Fruit fly (Drosophila melanogaster) whole organism, wandering third instar larva: ENCODE results near the gene CG8100.
A peak's percentile ranks its signal among the peaks of the same experiment; 100 is the strongest.

Source experiments
- Abd-B ChIP-seq: fragments of >200 bp; optimal IDR thresholded peaks from 2 replicates; lab custom pipeline; 2017; ENCODE audit warnings: missing biosample characterization, missing genetic modification characterization
- CG32264 ChIP-seq: fragments of 200-800 bp; sonication (Bioruptor generic); optimal IDR thresholded peaks from 2 replicates; lab custom pipeline; 2016; ENCODE audit warnings: missing biosample characterization, missing genetic modification characterization
- CG9705 ChIP-seq: fragments of 200-800 bp; sonication (Bioruptor generic); optimal IDR thresholded peaks from 2 replicates; lab custom pipeline; 2018; ENCODE audit warnings: missing biosample characterization, mild to moderate bottlenecking, missing genetic modification characterization
- CrebA ChIP-seq: fragments of 200-800 bp; sonication (Bioruptor generic); optimal IDR thresholded peaks from 2 replicates; lab custom pipeline; 2016; ENCODE audit warnings: missing biosample characterization, mild to moderate bottlenecking, missing genetic modification characterization, borderline replicate concordance
- Dfd ChIP-seq: fragments of >200 bp; optimal IDR thresholded peaks from 2 replicates; lab custom pipeline; 2017; ENCODE audit warnings: missing biosample characterization, missing genetic modification characterization
- Dif ChIP-seq: fragments of 200-275, 200-300 bp; sonication (Bioruptor generic); optimal IDR thresholded peaks from 2 replicates; lab custom pipeline; 2018; ENCODE audit warnings: missing biosample characterization, missing genetic modification characterization; ENCODE audit not compliant: partially characterized antibody
- GATAd ChIP-seq: sonication (Bioruptor generic); optimal IDR thresholded peaks from 2 replicates; lab custom pipeline; 2016; ENCODE audit warnings: missing biosample characterization, missing genetic modification characterization
- HLH106 ChIP-seq: fragments of 200-800 bp; optimal IDR thresholded peaks from 3 replicates; lab custom pipeline; 2019; ENCODE audit warnings: missing biosample characterization, mild to moderate bottlenecking, missing genetic modification characterization, moderate library complexity
- Hnf4 ChIP-seq: fragments of 200-800 bp; sonication (Bioruptor generic); optimal IDR thresholded peaks from 2 replicates; lab custom pipeline; 2016; ENCODE audit warnings: missing biosample characterization, mild to moderate bottlenecking, missing genetic modification characterization
- Hr78 ChIP-seq: fragments of >200 bp; optimal IDR thresholded peaks from 2 replicates; lab custom pipeline; 2017; ENCODE audit warnings: missing biosample characterization, missing genetic modification characterization
- Hr83 ChIP-seq: fragments of 200-300 bp; sonication (Bioruptor generic); optimal IDR thresholded peaks from 2 replicates; lab custom pipeline; 2016; ENCODE audit warnings: missing biosample characterization, mild to moderate bottlenecking, missing genetic modification characterization, moderate library complexity; ENCODE audit not compliant: poor library complexity, severe bottlenecking
- Jra ChIP-seq: sonication (Bioruptor generic); optimal IDR thresholded peaks from 2 replicates; lab custom pipeline; 2016; ENCODE audit warnings: missing biosample characterization, missing genetic modification characterization
- Mio ChIP-seq: sonication (Bioruptor generic); optimal IDR thresholded peaks from 2 replicates; lab custom pipeline; 2016; ENCODE audit warnings: missing biosample characterization, missing genetic modification characterization
- Myc ChIP-seq: fragments of >200 bp; optimal IDR thresholded peaks from 2 replicates; lab custom pipeline; 2017
- N ChIP-seq: fragments of >200 bp; optimal IDR thresholded peaks from 2 replicates; lab custom pipeline; 2018; ENCODE audit warnings: missing biosample characterization, missing external identifiers, missing genetic modification characterization
- OdsH ChIP-seq: fragments of 200-800 bp; sonication (Bioruptor generic); optimal IDR thresholded peaks from 2 replicates; lab custom pipeline; 2016; ENCODE audit warnings: missing biosample characterization, mild to moderate bottlenecking, missing genetic modification characterization
- Rel ChIP-seq, 2 experiments: fragments of 200-800 bp; sonication (Bioruptor generic) in 1 of 2; optimal IDR thresholded peaks; 2 replicates in 1 of 2; 3 replicates in 1 of 2; lab custom pipeline; 2016 to 2019; ENCODE audit warnings: mild to moderate bottlenecking in 2 of 2, missing biosample characterization in 2 of 2, missing genetic modification characterization in 2 of 2, moderate library complexity in 1 of 2
- Sp1 ChIP-seq: fragments of 200-800 bp; sonication (Bioruptor generic); optimal IDR thresholded peaks from 3 replicates; lab custom pipeline; 2019; ENCODE audit warnings: missing biosample characterization, mild to moderate bottlenecking, missing genetic modification characterization, moderate library complexity
- Vsx2 ChIP-seq: fragments of 200-300, 225-300 bp; sonication (Bioruptor generic); optimal IDR thresholded peaks from 2 replicates; lab custom pipeline; 2018; ENCODE audit warnings: missing biosample characterization, missing genetic modification characterization; ENCODE audit not compliant: partially characterized antibody
- br ChIP-seq: fragments of 200-800 bp; sonication (Bioruptor generic); optimal IDR thresholded peaks from 2 replicates; lab custom pipeline; 2016; ENCODE audit warnings: missing biosample characterization, missing genetic modification characterization
- brk ChIP-seq: fragments of 200-800 bp; sonication (Bioruptor generic); optimal IDR thresholded peaks from 2 replicates; lab custom pipeline; 2016; ENCODE audit warnings: missing biosample characterization, mild to moderate bottlenecking, missing genetic modification characterization
- dl ChIP-seq, 2 experiments: fragments of 175-275, 200-275 bp in 1 of 2; fragments of 200-275 bp in 1 of 2; sonication (Bioruptor generic); optimal IDR thresholded peaks; lab custom pipeline; 2018; ENCODE audit warnings: mild to moderate bottlenecking in 2 of 2, missing biosample characterization in 2 of 2, missing genetic modification characterization in 2 of 2, moderate library complexity in 2 of 2; ENCODE audit not compliant: partially characterized antibody in 2 of 2, insufficient read depth in 1 of 2
- dmrt93B ChIP-seq: fragments of 200-800 bp; sonication (Bioruptor generic); optimal IDR thresholded peaks from 2 replicates; lab custom pipeline; 2018; ENCODE audit warnings: missing biosample characterization, mild to moderate bottlenecking, missing genetic modification characterization
- dsf ChIP-seq: sonication (Bioruptor generic); optimal IDR thresholded peaks from 2 replicates; lab custom pipeline; 2016; ENCODE audit warnings: missing biosample characterization, missing genetic modification characterization, borderline replicate concordance
- ey ChIP-seq: fragments of 200-800 bp; sonication (Bioruptor generic); optimal IDR thresholded peaks from 2 replicates; lab custom pipeline; 2016; ENCODE audit warnings: missing biosample characterization, missing genetic modification characterization
- foxo ChIP-seq, 2 experiments: fragments of 200-800 bp; sonication (Bioruptor generic); optimal IDR thresholded peaks; 2 replicates in 1 of 2; 3 replicates in 1 of 2; lab custom pipeline; 2016 to 2017; ENCODE audit warnings: missing biosample characterization in 2 of 2, missing genetic modification characterization in 2 of 2
- fru ChIP-seq: fragments of 200-800 bp; sonication (Bioruptor generic); optimal IDR thresholded peaks from 3 replicates; lab custom pipeline; 2016; ENCODE audit warnings: missing biosample characterization, mild to moderate bottlenecking, missing genetic modification characterization
- h ChIP-seq: fragments of 200-800 bp; sonication (Bioruptor generic); optimal IDR thresholded peaks from 3 replicates; lab custom pipeline; 2016; ENCODE audit warnings: missing biosample characterization, mild to moderate bottlenecking, missing genetic modification characterization
- jim ChIP-seq: fragments of 175-275, 200-325 bp; sonication (Bioruptor generic); optimal IDR thresholded peaks from 2 replicates; lab custom pipeline; 2016; ENCODE audit warnings: missing biosample characterization, mild to moderate bottlenecking, missing genetic modification characterization
- lola ChIP-seq: fragments of >200 bp; optimal IDR thresholded peaks from 2 replicates; lab custom pipeline; 2017; ENCODE audit warnings: missing biosample characterization, missing genetic modification characterization
- pan ChIP-seq: fragments of >200 bp; optimal IDR thresholded peaks from 2 replicates; lab custom pipeline; 2017
- psq ChIP-seq: fragments of 200-800 bp; sonication (Bioruptor generic); optimal IDR thresholded peaks from 3 replicates; lab custom pipeline; 2017; ENCODE audit warnings: missing biosample characterization, mild to moderate bottlenecking, missing genetic modification characterization, moderate library complexity
- rgr ChIP-seq: fragments of 200-800 bp; sonication (Bioruptor generic); optimal IDR thresholded peaks from 3 replicates; lab custom pipeline; 2016; ENCODE audit warnings: missing biosample characterization, mild to moderate bottlenecking, missing genetic modification characterization
- sage ChIP-seq: fragments of 200-800 bp; sonication (Bioruptor generic); optimal IDR thresholded peaks from 2 replicates; lab custom pipeline; 2016; ENCODE audit warnings: missing biosample characterization, mild to moderate bottlenecking, missing genetic modification characterization
- sv ChIP-seq: fragments of 200-800 bp; sonication (Bioruptor generic); optimal IDR thresholded peaks from 3 replicates; lab custom pipeline; 2016; ENCODE audit warnings: missing biosample characterization, missing genetic modification characterization
- tai ChIP-seq: sonication (Bioruptor generic); optimal IDR thresholded peaks from 2 replicates; lab custom pipeline; 2016; ENCODE audit warnings: missing biosample characterization, missing genetic modification characterization
- usp ChIP-seq: fragments of >200 bp; optimal IDR thresholded peaks from 2 replicates; lab custom pipeline; 2017; ENCODE audit warnings: missing biosample characterization, missing genetic modification characterization
- woc ChIP-seq: sonication (Bioruptor generic); optimal IDR thresholded peaks from 2 replicates; lab custom pipeline; 2016; ENCODE audit warnings: missing biosample characterization, mild to moderate bottlenecking, missing genetic modification characterization

Gene CG8100

dm6 chr3L:14050944-14051548 is 32.4 kb upstream of the CG8100 start, which contains the start of gene CG6833 (continued):
- peak; percentile 22 for TF ChIP-seq OdsH (GFP tag; lab: Kevin White, UChicago)
- no peak for TF ChIP-seq Mio
- peak; percentile 65 for TF ChIP-seq rgr (GFP tag; lab: Kevin White, UChicago)
- TF ChIP-seq Dfd (GFP tag; lab: Kevin White, UChicago): no peak
- TF ChIP-seq brk (GFP tag; lab: Kevin White, UChicago): no peak
- no peak for TF ChIP-seq dmrt93B (GFP tag; lab: Kevin White, UChicago)
- TF ChIP-seq fru (GFP tag; lab: Kevin White, UChicago): peak; percentile 61
- no peak for TF ChIP-seq Hnf4 (GFP tag; lab: Kevin White, UChicago)

- TF ChIP-seq CG32264 (GFP tag; lab: Kevin White, UChicago) (no peak), pan (lab: Kevin White, UChicago) (no peak), N (GFP tag; lab: Kevin White, UChicago) (peak; percentile 17), dsf (no peak), Dif (peak; percentile 15), Vsx2 (GFP tag; lab: Kevin White, UChicago) (no peak), Rel (GFP tag; optimal IDR thresholded peaks at IDR 0.05; lab: Kevin White, UChicago) (no peak), Rel (tag; optimal IDR thresholded peaks at IDR 0.05; lab: Kevin White, UChicago) (peak; percentile 88), Dfd (GFP tag; lab: Kevin White, UChicago) (no peak), ey (GFP tag; lab: Kevin White, UChicago) (no peak), CG9705 (GFP tag; lab: Kevin White, UChicago) (peak; percentile 16), HLH106 (tag; lab: Kevin White, UChicago) (peak; percentile 45), Myc (lab: Kevin White, UChicago) (no peak), fru (GFP tag; lab: Kevin White, UChicago) (peak; percentile 52), sv (GFP tag; lab: Kevin White, UChicago) (no peak), Hr78 (GFP tag; lab: Kevin White, UChicago) (no peak), OdsH (GFP tag; lab: Kevin White, UChicago) (peak; percentile 8), psq (GFP tag; lab: Kevin White, UChicago) (peak; percentile 32), CrebA (GFP tag; lab: Kevin White, UChicago) (no peak), h (GFP tag; lab: Kevin White, UChicago) (peak; percentile 43), dl (GFP tag; optimal IDR thresholded peaks at IDR 0.05; lab: Kevin White, UChicago; ENCODE audit: insufficient read depth in 1 of 2, partially characterized antibody in 2 of 2) (no peak), jim (peak; percentile 15), GATAd (no peak), woc (GFP tag; lab: Kevin White, UChicago) (no peak), Jra (no peak), lola (GFP tag; lab: Kevin White, UChicago) (no peak), tai (no peak), dmrt93B (GFP tag; lab: Kevin White, UChicago) (no peak), foxo (GFP tag; optimal IDR thresholded peaks at IDR 0.05; lab: Kevin White, UChicago) (no peak), sage (GFP tag; lab: Kevin White, UChicago) (no peak), Hnf4 (GFP tag; lab: Kevin White, UChicago) (no peak), Sp1 (GFP tag; lab: Kevin White, UChicago) (peak; percentile 59), usp (GFP tag; lab: Kevin White, UChicago) (no peak), Abd-B (GFP tag; lab: Kevin White, UChicago) (no peak), Mio (no peak), rgr (GFP tag; lab: Kevin White, UChicago) (peak; percentile 50), Hr83 (peak; percentile 44), br (GFP tag; lab: Kevin White, UChicago) (no peak), brk (GFP tag; lab: Kevin White, UChicago) (no peak)
Measured at dm6 chr3L:14053073-14053643, 30.3 kb upstream of the CG8100 start, which contains the start of the genes CG13484 and Frl. TSS of gene CG13484 (minus strand) at chr3L:14053079. TSS of gene Frl (plus strand) at chr3L:14053215.
